Worm (Caenorhabditis elegans) whole organism, early embryonic: ENCODE data around the gene Y105C5B.9.

Source experiments
- B0310.2 ChIP-seq: sonication (generic microtip); optimal IDR thresholded peaks from 2 replicates; lab custom pipeline; 2016; ENCODE audit warnings: mild to moderate bottlenecking, missing genetic modification characterization, missing compliant biosample characterization
- F13C5.2 ChIP-seq: sonication (generic microtip); optimal IDR thresholded peaks from 2 replicates; lab custom pipeline; 2017; ENCODE audit warnings: mild to moderate bottlenecking, missing genetic modification characterization, inconsistent platforms, missing compliant biosample characterization
- ama-1 ChIP-seq: fragments of 150-350 bp; optimal IDR thresholded peaks from 2 replicates; lab custom pipeline; 2014
- ceh-36 ChIP-seq: sonication (generic microtip); optimal IDR thresholded peaks from 2 replicates; lab custom pipeline; 2016; ENCODE audit warnings: missing genetic modification characterization, inconsistent platforms, missing compliant biosample characterization
- ets-7 ChIP-seq: sonication (generic microtip); optimal IDR thresholded peaks from 2 replicates; lab custom pipeline; 2016; ENCODE audit warnings: missing genotype, missing genetic modification characterization, missing compliant biosample characterization
- flt-1 ChIP-seq: fragments of 200-800 bp; sonication (Bioruptor generic); IDR thresholded peaks from 2 replicates; pipeline ENCODE4 v1.3.6; 2022; ENCODE audit warnings: missing genetic modification characterization, missing compliant biosample characterization
- hmg-4 ChIP-seq: fragments of 200-800 bp; sonication (Bioruptor generic); optimal IDR thresholded peaks from 2 replicates; lab custom pipeline; 2018; ENCODE audit warnings: mild to moderate bottlenecking, missing genetic modification characterization, missing compliant biosample characterization
- hnd-1 ChIP-seq: sonication (generic microtip); optimal IDR thresholded peaks from 2 replicates; lab custom pipeline; 2016; ENCODE audit warnings: missing genetic modification characterization, missing compliant biosample characterization
- pes-1 ChIP-seq: fragments of 200-800 bp; sonication (Bioruptor generic); IDR thresholded peaks from 2 replicates; pipeline ENCODE4 v1.3.6; 2022; ENCODE audit warnings: missing genetic modification reagents, missing genetic modification characterization, missing compliant biosample characterization
- scrt-1 ChIP-seq: fragments of 200-800 bp; sonication (Bioruptor generic); IDR thresholded peaks from 2 replicates; pipeline ENCODE4 v1.3.6; 2022; ENCODE audit warnings: missing genetic modification characterization, missing compliant biosample characterization
- sea-1 ChIP-seq: fragments of 200-800 bp; sonication (Bioruptor generic); conservative IDR thresholded peaks from 2 replicates; pipeline ENCODE4 v1.3.6; 2022; ENCODE audit warnings: missing genetic modification characterization, missing compliant biosample characterization
- tbx-11 ChIP-seq: fragments of 200-800 bp; sonication (Bioruptor generic); IDR thresholded peaks from 2 replicates; pipeline ENCODE4 v1.3.6; 2022; ENCODE audit warnings: missing genetic modification characterization, missing compliant biosample characterization
- tbx-37 ChIP-seq: fragments of 200-800 bp; sonication (Bioruptor generic); conservative IDR thresholded peaks from 2 replicates; pipeline ENCODE4 v1.3.6; 2022; ENCODE audit warnings: missing genetic modification reagents, missing genetic modification characterization, missing compliant biosample characterization
- tra-4 ChIP-seq: sonication (generic microtip); optimal IDR thresholded peaks from 2 replicates; lab custom pipeline; 2017; ENCODE audit warnings: missing genetic modification characterization, missing compliant biosample characterization

The Y105C5B.9 gene

DNA sequence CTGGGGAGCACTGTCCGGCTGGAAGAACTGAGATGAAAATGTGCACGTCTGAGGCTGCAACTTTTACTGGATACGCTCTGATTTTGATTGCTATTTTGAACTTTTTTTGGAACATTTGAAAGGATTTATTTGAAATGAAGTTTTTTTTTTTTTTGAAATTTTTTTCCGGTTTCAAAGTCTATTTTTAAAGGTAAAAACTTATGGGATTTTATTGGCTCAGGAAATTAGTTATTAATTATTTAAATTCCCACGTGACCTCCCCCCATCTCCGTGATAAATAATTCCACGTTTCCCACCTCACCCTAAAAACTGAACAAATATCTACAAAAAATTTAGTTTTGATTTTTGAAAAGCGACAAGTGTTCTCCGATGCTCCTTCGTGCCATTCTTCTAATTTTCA lies 33.9 kb downstream of the Y105C5B.9 start, which contains the start of gene Y105C5B.18:
Gene Y105C5B.18 (plus strand): TSS at position 301 of the 400 bp plus-strand sequence.
- no peak for TF ChIP-seq hmg-4 (GFP tag; lab: Kevin White, UChicago)
- TF ChIP-seq flt-1 (GFP tag; lab: Robert Waterston, UW), result no peak
- no peak for TF ChIP-seq pes-1 (GFP tag; lab: Robert Waterston, UW)
- TF ChIP-seq hnd-1, result no peak
- TF ChIP-seq ceh-36 (tag; lab: Kevin White, UChicago), result no peak
- TF ChIP-seq tbx-37 (GFP tag; lab: Robert Waterston, UW), result no peak
- TF ChIP-seq ets-7 (tag; lab: Kevin White, UChicago), result no peak
- no peak for TF ChIP-seq tra-4 (tag; lab: Kevin White, UChicago)
- TF ChIP-seq sea-1, result no peak
- TF ChIP-seq tbx-11 (GFP tag; lab: Robert Waterston, UW), result no peak
- TF ChIP-seq ama-1 (lab: Kevin White, UChicago), result no peak
- no peak for TF ChIP-seq scrt-1 (GFP tag; lab: Robert Waterston, UW)
- no peak for TF ChIP-seq B0310.2 (tag; lab: Kevin White, UChicago)
- TF ChIP-seq F13C5.2 (tag; lab: Kevin White, UChicago), result no peak
